Fruit fly (Drosophila melanogaster): ENCODE results near the gene CG2258.

DNA sequence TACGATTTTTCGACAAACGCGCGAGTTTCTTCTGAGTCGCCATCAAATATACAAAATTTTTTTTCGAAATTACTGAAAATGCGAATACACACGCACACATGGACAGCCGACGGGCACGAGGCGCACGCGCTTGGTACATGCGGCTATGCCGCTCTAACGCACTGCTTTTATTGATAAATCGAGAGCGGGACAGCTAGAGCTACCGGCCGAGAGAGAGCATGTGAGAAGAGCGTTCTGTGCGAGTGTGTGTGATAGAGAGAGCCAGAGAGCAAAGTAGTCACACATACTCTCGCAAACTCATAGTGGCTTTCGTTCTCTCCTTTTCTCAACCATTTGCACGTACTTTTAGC, 41.0 kb downstream of the CG2258 start:
- TF ChIP-seq pan (optimal IDR thresholded peaks at IDR 0.05) (no peak), usp (GFP tag; optimal IDR thresholded peaks at IDR 0.05) (no peak)

All from whole organism.